Worm (Caenorhabditis elegans): Measurements from ENCODE around the gene EGAP1.1.

DNA sequence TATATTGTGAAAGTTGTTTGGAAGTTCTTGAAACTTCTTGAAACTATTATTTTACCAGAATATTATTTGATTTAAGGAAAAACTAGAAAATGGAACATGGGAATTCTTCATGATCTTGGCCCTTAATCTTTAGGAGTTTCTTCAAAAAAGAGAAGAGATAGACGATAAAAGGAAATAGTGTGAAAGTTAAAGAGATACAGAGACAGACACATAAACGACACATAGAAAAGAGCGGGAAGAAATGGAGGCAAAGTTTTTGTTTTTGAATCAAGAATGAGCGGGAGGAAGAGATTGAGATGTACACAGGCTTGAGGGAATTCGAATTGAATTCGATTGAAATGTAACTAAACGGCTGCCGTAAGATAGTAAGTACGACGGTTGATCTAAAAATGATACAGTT is 39.6 kb downstream of the EGAP1.1 start:
- no peak for TF ChIP-seq him-1 (tag; optimal IDR thresholded peaks at IDR 0.05)
- TF ChIP-seq dao-5 (tag; optimal IDR thresholded peaks at IDR 0.05): no peak

Measured in whole organism, L4/young adult.